Fruit fly (Drosophila melanogaster): ENCODE data around the gene Nrt.

Nrt gene

dm6 chr3L:16806823-16807325 lies 41.0 kb downstream of the Nrt start (continued):
- TF ChIP-seq tx (GFP tag; optimal IDR thresholded peaks at IDR 0.05): no peak
- no peak for TF ChIP-seq CG9609 (GFP tag; optimal IDR thresholded peaks at IDR 0.05)
- no peak for TF ChIP-seq eyg (GFP tag; optimal IDR thresholded peaks at IDR 0.05)
- TF ChIP-seq HLH54F (GFP tag; optimal IDR thresholded peaks at IDR 0.05): no peak
- TF ChIP-seq NFAT (GFP tag; IDR thresholded peaks at IDR 0.05): no peak
- no peak for TF ChIP-seq MTF-1 (GFP tag; optimal IDR thresholded peaks at IDR 0.05; ENCODE audit: borderline replicate concordance)
- TF ChIP-seq gro (GFP tag; optimal IDR thresholded peaks at IDR 0.05): no peak
- TF ChIP-seq CG14050 (GFP tag; IDR thresholded peaks at IDR 0.05): no peak
- TF ChIP-seq Doc2 (GFP tag; IDR thresholded peaks at IDR 0.05): no peak
- peak; percentile 51 for TF ChIP-seq caup (GFP tag; optimal IDR thresholded peaks at IDR 0.05; ENCODE audit: severe bottlenecking)
- peak; percentile 61 for TF ChIP-seq az2 (GFP tag; optimal IDR thresholded peaks at IDR 0.05)
- TF ChIP-seq CG8359 (GFP tag; optimal IDR thresholded peaks at IDR 0.05; ENCODE audit: borderline replicate concordance): peak; percentile 2
- peak; percentile 77 for TF ChIP-seq dmrt99B (tag; optimal IDR thresholded peaks at IDR 0.05)
- TF ChIP-seq Bteb2 (GFP tag; optimal IDR thresholded peaks at IDR 0.05): no peak
- TF ChIP-seq hb (GFP tag; IDR thresholded peaks at IDR 0.05; ENCODE audit: partially characterized antibody): no peak
- peak; percentile 71 for TF ChIP-seq dysf (GFP tag; IDR thresholded peaks at IDR 0.05)
- TF ChIP-seq CG3281 (GFP tag; optimal IDR thresholded peaks at IDR 0.05): peak; percentile 85
- no peak for TF ChIP-seq chinmo (GFP tag; IDR thresholded peaks at IDR 0.05; ENCODE audit: partially characterized antibody)
- TF ChIP-seq CG18764 (GFP tag; optimal IDR thresholded peaks at IDR 0.05): peak; percentile 43
- no peak for TF ChIP-seq br (optimal IDR thresholded peaks at IDR 0.05)
- TF ChIP-seq org-1 (GFP tag; optimal IDR thresholded peaks at IDR 0.05): peak; percentile 79
- TF ChIP-seq CG14860 (GFP tag; IDR thresholded peaks at IDR 0.05; ENCODE audit: partially characterized antibody): no peak
- no peak for TF ChIP-seq Dad (GFP tag; optimal IDR thresholded peaks at IDR 0.05)
- no peak for TF ChIP-seq CG31388 (GFP tag; optimal IDR thresholded peaks at IDR 0.05)
- TF ChIP-seq cas (GFP tag; IDR thresholded peaks at IDR 0.05): no peak
- TF ChIP-seq CG1603 (tag; optimal IDR thresholded peaks at IDR 0.05): no peak
- TF ChIP-seq Stat92E (GFP tag; optimal IDR thresholded peaks at IDR 0.05): no peak
- no peak for TF ChIP-seq Doc3 (GFP tag; IDR thresholded peaks at IDR 0.05; ENCODE audit: partially characterized antibody)
- TF ChIP-seq CG10147 (GFP tag; optimal IDR thresholded peaks at IDR 0.05): peak; percentile 73
- TF ChIP-seq CG8944 (GFP tag; optimal IDR thresholded peaks at IDR 0.05): no peak
- peak; percentile 25; the same call in 1 of the 3 replicates for TF ChIP-seq z (GFP tag; IDR thresholded peaks at IDR 0.05)
- TF ChIP-seq hkb (optimal IDR thresholded peaks at IDR 0.05): no peak
- TF ChIP-seq hkb (GFP tag; IDR thresholded peaks at IDR 0.05): no peak
- TF ChIP-seq CG15601 (tag; optimal IDR thresholded peaks at IDR 0.05): peak; percentile 64
- no peak for TF ChIP-seq dimm (GFP tag; IDR thresholded peaks at IDR 0.05)
- TF ChIP-seq twi (tag; optimal IDR thresholded peaks at IDR 0.05): peak; percentile 25
- no peak for TF ChIP-seq btn (GFP tag; optimal IDR thresholded peaks at IDR 0.05)
- TF ChIP-seq sc (optimal IDR thresholded peaks at IDR 0.05): no peak
- peak; percentile 62 for TF ChIP-seq sc (GFP tag; optimal IDR thresholded peaks at IDR 0.05)
- peak; percentile 24 for TF ChIP-seq CG12219 (GFP tag; optimal IDR thresholded peaks at IDR 0.05)
- peak; percentile 39 for TF ChIP-seq CG30020 (tag; optimal IDR thresholded peaks at IDR 0.05)
- TF ChIP-seq CG9932 (GFP tag; IDR thresholded peaks at IDR 0.05): peak; percentile 23
- no peak for TF ChIP-seq Camta (GFP tag; optimal IDR thresholded peaks at IDR 0.05)
- no peak for TF ChIP-seq CG7271 (tag; optimal IDR thresholded peaks at IDR 0.05)
- no peak for TF ChIP-seq pros (GFP tag; optimal IDR thresholded peaks at IDR 0.05)
- 0 out of 2 replicates have a peak, but pooled peaks have one; percentile 33 for TF ChIP-seq ttk (GFP tag; IDR thresholded peaks at IDR 0.05)
- TF ChIP-seq CG7556 (GFP tag; optimal IDR thresholded peaks at IDR 0.05): peak; percentile 91
- peak; percentile 27 for TF ChIP-seq CG2116 (GFP tag; optimal IDR thresholded peaks at IDR 0.05)
- TF ChIP-seq C15 (GFP tag; IDR thresholded peaks at IDR 0.05): no peak
- no peak for TF ChIP-seq CG16813 (GFP tag; IDR thresholded peaks at IDR 0.05; ENCODE audit: partially characterized antibody)
- peak in 1 of 2 experiments; percentile 79 for TF ChIP-seq eve (GFP tag; optimal IDR thresholded peaks at IDR 0.05)

Data from whole organism, embryonic.